Worm (Caenorhabditis elegans) whole organism, midembryonic: ENCODE data around the gene Y51A2A.5.

Experiments
- T22C8.4 ChIP-seq: fragments of 200-800 bp; sonication (Bioruptor generic); IDR thresholded peaks from 2 replicates; pipeline ENCODE4 v1.3.6; 2022; ENCODE audit warnings: missing genetic modification characterization, missing compliant biosample characterization
- cog-1 ChIP-seq: sonication (generic microtip); optimal IDR thresholded peaks from 2 replicates; lab custom pipeline; 2016; ENCODE audit warnings: missing genetic modification characterization, missing compliant biosample characterization
- flt-1 ChIP-seq: fragments of 200-800 bp; sonication (Bioruptor generic); IDR thresholded peaks from 2 replicates; pipeline ENCODE4 v1.3.6; 2022; ENCODE audit warnings: missing genetic modification characterization, missing compliant biosample characterization
- klf-2 ChIP-seq: fragments of 200-800 bp; sonication (Bioruptor generic); conservative IDR thresholded peaks from 2 replicates; pipeline ENCODE4 v1.3.6; 2022; ENCODE audit warnings: missing genetic modification reagents, missing genetic modification characterization, missing compliant biosample characterization
- med-1 ChIP-seq: sonication (generic microtip); optimal IDR thresholded peaks from 2 replicates; lab custom pipeline; 2017; ENCODE audit warnings: missing genetic modification characterization, mild to moderate bottlenecking, missing compliant biosample characterization, antibody characterized with exemption, missing genetic modification reagents; ENCODE audit not compliant: insufficient read depth
- ref-1 ChIP-seq: fragments of 200-800 bp; sonication (Bioruptor generic); conservative IDR thresholded peaks from 2 replicates; pipeline ENCODE4 v1.3.6; 2022; ENCODE audit warnings: missing genetic modification reagents, missing genetic modification characterization, missing compliant biosample characterization
- tab-1 ChIP-seq: fragments of 200-800 bp; sonication (Bioruptor generic); IDR thresholded peaks from 2 replicates; pipeline ENCODE4 v1.3.6; 2022; ENCODE audit warnings: missing genetic modification characterization, missing compliant biosample characterization
- ztf-23 ChIP-seq: fragments of 200-800 bp; sonication (Bioruptor generic); IDR thresholded peaks from 2 replicates; pipeline ENCODE4 v1.3.6; 2022; ENCODE audit warnings: missing genetic modification reagents, missing genetic modification characterization, missing compliant biosample characterization
- ztf-29 ChIP-seq: fragments of 200-800 bp; sonication (Bioruptor generic); IDR thresholded peaks from 2 replicates; pipeline ENCODE4 v1.3.6; 2022; ENCODE audit warnings: missing genetic modification reagents, missing genetic modification characterization, missing compliant biosample characterization

The Y51A2A.5 gene

DNA sequence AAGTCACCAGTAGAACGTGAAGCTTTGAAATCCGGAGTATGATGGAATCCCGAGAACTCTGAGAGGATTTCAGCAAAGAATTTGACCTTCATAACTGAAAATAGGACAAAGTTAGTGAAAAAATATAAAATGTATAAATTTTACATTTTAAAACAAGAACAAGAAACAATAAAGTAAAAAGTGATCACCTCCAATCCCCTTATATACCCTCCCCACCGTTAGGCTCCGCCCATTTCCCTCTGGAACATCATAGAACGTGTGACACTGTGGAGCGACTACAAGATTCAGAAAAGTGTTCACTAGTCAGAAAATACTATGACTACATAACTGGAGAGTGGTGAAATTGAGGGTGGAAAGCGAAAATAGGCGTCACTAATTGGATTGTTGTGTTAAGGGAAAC is 32.5 kb downstream of the Y51A2A.5 start, which contains the start of gene B0462.4:
TSS of gene B0462.4 (minus strand) at position 101 of the 400 bp plus-strand sequence.
- no peak for TF ChIP-seq klf-2
- no peak for TF ChIP-seq cog-1 (tag; lab: Kevin White, UChicago)
- TF ChIP-seq flt-1 (GFP tag; lab: Robert Waterston, UW): no peak
- no peak for TF ChIP-seq T22C8.4
- no peak for TF ChIP-seq tab-1 (GFP tag; lab: Robert Waterston, UW)
- TF ChIP-seq ref-1 (GFP tag; lab: Robert Waterston, UW): no peak
- no peak for TF ChIP-seq med-1 (GFP tag; lab: Kevin White, UChicago)
- no peak for TF ChIP-seq ztf-29
- TF ChIP-seq ztf-23 (GFP tag; lab: Robert Waterston, UW): no peak

DNA sequence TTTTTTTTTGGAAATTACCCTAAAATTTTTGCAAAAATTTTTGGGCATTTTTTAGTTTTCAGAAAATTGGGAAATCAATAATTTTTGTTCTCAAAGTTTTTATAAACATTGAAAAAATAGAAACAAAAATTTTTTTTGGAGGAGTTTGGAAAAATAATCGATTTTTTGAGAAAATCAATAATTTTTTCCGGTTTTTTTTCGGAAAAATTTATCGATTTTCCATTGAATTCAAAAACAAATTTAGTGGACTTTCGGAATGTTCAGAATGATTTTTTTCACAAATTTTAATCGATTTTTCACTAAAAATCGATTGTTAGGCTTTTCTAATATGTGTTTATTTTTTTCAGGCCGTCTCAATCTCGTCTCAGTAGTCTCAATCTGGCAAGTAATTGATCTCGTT is 39.0 kb downstream of the Y51A2A.5 start:
- no peak for TF ChIP-seq klf-2
- TF ChIP-seq ztf-29: no peak
- TF ChIP-seq T22C8.4: peak; percentile 51; the same call in 1 of the 2 replicates
- TF ChIP-seq ref-1 (GFP tag; lab: Robert Waterston, UW): no peak

DNA sequence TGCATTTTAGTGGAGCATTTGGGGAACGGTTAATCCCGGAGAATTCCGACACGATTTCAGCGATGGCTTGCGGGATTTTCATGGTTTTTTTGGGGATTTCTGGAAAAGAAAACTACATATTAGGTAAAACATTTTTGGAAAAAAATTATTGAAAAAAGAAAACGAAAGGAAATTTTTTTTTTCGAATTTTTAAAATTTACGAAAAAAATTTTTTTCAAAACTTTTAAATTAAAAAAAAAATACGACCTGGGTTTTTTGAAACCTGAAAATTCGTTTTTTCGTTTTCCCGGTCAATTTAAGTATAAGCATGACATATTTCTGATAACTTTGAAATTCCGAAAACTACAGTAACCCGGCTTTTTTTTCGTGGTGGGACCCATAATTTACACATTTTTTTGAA is 41.2 kb downstream of the Y51A2A.5 start, which contains the start of gene C08E8.10:
TSS of gene C08E8.10 (minus strand) at position 101 of the 400 bp plus-strand sequence.
- TF ChIP-seq ref-1 (GFP tag; lab: Robert Waterston, UW) (no peak), flt-1 (GFP tag; lab: Robert Waterston, UW) (no peak)

DNA sequence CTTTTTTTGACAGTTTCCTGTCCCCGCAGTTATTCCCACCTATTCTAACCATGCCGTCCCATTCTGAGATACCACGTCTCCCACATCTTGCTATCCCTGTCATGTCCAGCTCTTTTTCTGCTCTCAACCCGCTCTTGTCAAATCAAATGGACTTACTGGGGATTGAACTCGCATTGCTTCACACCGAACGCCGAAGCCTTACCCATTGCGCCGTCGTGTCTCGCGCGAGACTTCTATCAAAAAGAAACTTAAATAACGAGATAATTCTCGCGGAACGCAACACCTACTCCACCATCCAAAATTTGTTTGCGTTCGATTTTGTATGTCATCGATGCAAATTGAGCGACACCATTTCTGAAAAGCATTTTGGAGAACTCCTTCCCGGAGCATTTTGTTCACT is 45.6 kb downstream of the Y51A2A.5 start:
- no peak for TF ChIP-seq flt-1 (GFP tag; lab: Robert Waterston, UW)
- TF ChIP-seq ztf-23 (GFP tag; lab: Robert Waterston, UW): no peak
- no peak for TF ChIP-seq klf-2
- TF ChIP-seq tab-1 (GFP tag; lab: Robert Waterston, UW): no peak
- TF ChIP-seq cog-1 (tag; lab: Kevin White, UChicago): no peak
- no peak for TF ChIP-seq ztf-29
- TF ChIP-seq ref-1 (GFP tag; lab: Robert Waterston, UW): no peak
- TF ChIP-seq med-1 (GFP tag; lab: Kevin White, UChicago): no peak
- no peak for TF ChIP-seq T22C8.4

DNA sequence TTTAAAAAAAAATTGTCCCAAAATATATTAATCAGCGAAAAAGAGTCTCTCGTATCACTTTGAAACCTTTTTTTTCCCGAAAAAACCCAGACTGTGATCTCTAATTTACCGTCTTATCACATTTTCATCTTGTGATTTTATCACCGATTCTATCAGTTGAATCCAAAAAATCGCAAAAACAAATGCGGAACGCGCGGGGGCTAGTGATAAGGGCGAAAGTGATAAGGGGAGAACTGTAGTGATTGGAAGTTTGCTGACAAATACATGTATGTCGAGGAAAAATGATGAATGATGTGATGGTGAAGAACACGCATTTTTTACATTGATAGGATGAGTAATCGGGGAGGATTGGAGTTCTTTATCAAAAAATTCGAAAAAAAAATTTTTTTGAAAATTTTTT is 47.5 kb downstream of the Y51A2A.5 start:
- TF ChIP-seq ztf-23 (GFP tag; lab: Robert Waterston, UW): no peak
- TF ChIP-seq ref-1 (GFP tag; lab: Robert Waterston, UW): no peak
- TF ChIP-seq flt-1 (GFP tag; lab: Robert Waterston, UW): no peak
- no peak for TF ChIP-seq ztf-29
- TF ChIP-seq T22C8.4: no peak
- no peak for TF ChIP-seq tab-1 (GFP tag; lab: Robert Waterston, UW)
- TF ChIP-seq med-1 (GFP tag; lab: Kevin White, UChicago): no peak
- TF ChIP-seq cog-1 (tag; lab: Kevin White, UChicago): no peak

DNA sequence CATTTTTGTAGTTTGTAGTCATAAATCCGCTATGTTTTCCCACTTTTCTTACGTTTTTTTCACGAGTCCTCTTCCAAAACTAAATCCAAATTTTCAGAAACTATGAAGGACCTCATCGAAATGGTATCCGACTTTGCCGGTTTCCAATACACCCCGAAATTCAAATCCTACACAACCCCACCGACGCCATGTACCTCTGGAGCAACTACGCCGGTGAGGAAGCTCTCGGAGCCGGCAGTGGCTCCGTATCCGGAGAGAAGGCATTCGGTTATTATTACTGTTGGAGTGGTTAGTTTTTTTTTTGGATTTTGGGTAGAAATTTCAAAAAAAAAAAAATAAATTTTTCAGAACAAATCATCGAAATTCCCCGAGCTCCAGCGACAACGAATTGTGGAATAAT is 51.4 kb downstream of the Y51A2A.5 start, which contains the start of gene C08E8.3:
TSS of gene C08E8.3 (plus strand) at position 84 of the 400 bp plus-strand sequence.
- TF ChIP-seq flt-1 (GFP tag; lab: Robert Waterston, UW): no peak
- TF ChIP-seq ztf-29: no peak
- TF ChIP-seq cog-1 (tag; lab: Kevin White, UChicago): no peak
- TF ChIP-seq ztf-23 (GFP tag; lab: Robert Waterston, UW): no peak
- no peak for TF ChIP-seq med-1 (GFP tag; lab: Kevin White, UChicago)
- TF ChIP-seq klf-2: no peak
- TF ChIP-seq ref-1 (GFP tag; lab: Robert Waterston, UW): no peak
- no peak for TF ChIP-seq T22C8.4
- TF ChIP-seq tab-1 (GFP tag; lab: Robert Waterston, UW): no peak
